Fruit fly (Drosophila melanogaster): ENCODE measurements around the gene CG14805.
A peak's percentile ranks its signal among the peaks of the same experiment; 100 is the strongest.

The CG14805 gene

dm6 chrX:1901605-1902136 is 24.6 kb downstream of the CG14805 start, which contains the start of gene Ldaf1:
Gene Ldaf1 (minus strand): TSS chrX:1901911.
- no peak for TF ChIP-seq CTCF (optimal IDR thresholded peaks at IDR 0.05)
- TF ChIP-seq CG8478 (optimal IDR thresholded peaks at IDR 0.05): no peak

DNA sequence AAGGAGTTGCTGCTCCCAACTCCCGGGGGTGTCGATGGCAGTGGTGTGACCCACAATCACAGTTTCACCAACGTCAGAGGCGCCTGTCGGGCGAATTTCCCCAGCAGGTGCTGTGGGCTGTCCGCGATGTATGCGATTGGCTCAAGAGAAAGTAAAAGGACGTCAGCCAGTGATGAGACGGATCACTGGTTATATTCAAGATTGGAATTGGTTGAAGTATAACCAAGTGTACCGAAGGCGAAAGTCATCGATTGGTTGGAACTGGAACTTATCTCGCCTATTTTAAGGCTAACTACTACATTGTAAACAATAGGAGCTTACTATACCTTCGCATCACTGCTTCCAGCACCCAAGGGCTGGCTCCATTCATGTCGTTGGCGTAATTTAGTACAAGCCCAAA is 26.0 kb downstream of the CG14805 start, which contains the start of gene CG32801:
Gene CG32801 (minus strand): TSS at position 101 of the 400 bp plus-strand sequence.
- TF ChIP-seq CTCF (optimal IDR thresholded peaks at IDR 0.05): no peak
- no peak for TF ChIP-seq CG8478 (optimal IDR thresholded peaks at IDR 0.05)

dm6 chrX:1903968-1904367 is 26.9 kb downstream of the CG14805 start:
- no peak for TF ChIP-seq CG8478 (optimal IDR thresholded peaks at IDR 0.05)
- TF ChIP-seq CTCF (optimal IDR thresholded peaks at IDR 0.05): no peak

dm6 chrX:1907727-1908264 is 30.7 kb downstream of the CG14805 start, which contains the start of gene mip130:
Gene mip130 (plus strand): TSS chrX:1908239.
- TF ChIP-seq CG8478 (optimal IDR thresholded peaks at IDR 0.05) (no peak), CTCF (optimal IDR thresholded peaks at IDR 0.05) (no peak)

- TF ChIP-seq CTCF (optimal IDR thresholded peaks at IDR 0.05) (no peak), CG8478 (optimal IDR thresholded peaks at IDR 0.05) (no peak)
These were observed 31.6 kb downstream of the CG14805 start, which contains the start of the genes Edem1 and Rbcn-3B for dm6 chrX:1908757-1909156. Gene Edem1 (minus strand): TSS chrX:1908827. Gene Rbcn-3B (plus strand): TSS chrX:1908920.

DNA sequence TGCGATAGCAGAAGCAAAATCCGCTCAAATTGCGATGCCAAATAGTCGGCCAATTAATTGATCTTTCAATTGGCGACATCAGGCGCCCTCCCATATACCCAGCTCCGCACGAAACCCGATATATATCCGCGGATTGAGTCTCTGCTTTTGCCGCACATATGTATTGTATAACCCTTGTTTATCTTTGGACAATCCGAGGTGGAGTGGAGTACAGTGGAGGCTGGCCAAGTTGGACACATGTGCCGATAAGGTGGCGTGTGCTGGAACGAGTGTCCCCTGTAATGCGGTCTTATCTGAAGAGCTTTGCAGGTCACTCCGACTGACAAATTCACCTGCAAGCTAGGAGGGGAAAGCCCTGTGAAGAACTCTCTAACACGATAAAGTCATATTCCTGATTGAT is 32.4 kb downstream of the CG14805 start:
- no peak for TF ChIP-seq CTCF (optimal IDR thresholded peaks at IDR 0.05)
- TF ChIP-seq CG8478 (optimal IDR thresholded peaks at IDR 0.05): no peak

- TF ChIP-seq CG8478 (optimal IDR thresholded peaks at IDR 0.05): no peak
- peak; percentile 46 to 53 for TF ChIP-seq CTCF (optimal IDR thresholded peaks at IDR 0.05)
These were observed 45.8 kb downstream of the CG14805 start, which contains the start of the genes eIF2Bepsilon and Ocrl for dm6 chrX:1922765-1923501. Gene eIF2Bepsilon (minus strand): TSS chrX:1922874. Gene Ocrl (plus strand): TSS chrX:1922981.

DNA sequence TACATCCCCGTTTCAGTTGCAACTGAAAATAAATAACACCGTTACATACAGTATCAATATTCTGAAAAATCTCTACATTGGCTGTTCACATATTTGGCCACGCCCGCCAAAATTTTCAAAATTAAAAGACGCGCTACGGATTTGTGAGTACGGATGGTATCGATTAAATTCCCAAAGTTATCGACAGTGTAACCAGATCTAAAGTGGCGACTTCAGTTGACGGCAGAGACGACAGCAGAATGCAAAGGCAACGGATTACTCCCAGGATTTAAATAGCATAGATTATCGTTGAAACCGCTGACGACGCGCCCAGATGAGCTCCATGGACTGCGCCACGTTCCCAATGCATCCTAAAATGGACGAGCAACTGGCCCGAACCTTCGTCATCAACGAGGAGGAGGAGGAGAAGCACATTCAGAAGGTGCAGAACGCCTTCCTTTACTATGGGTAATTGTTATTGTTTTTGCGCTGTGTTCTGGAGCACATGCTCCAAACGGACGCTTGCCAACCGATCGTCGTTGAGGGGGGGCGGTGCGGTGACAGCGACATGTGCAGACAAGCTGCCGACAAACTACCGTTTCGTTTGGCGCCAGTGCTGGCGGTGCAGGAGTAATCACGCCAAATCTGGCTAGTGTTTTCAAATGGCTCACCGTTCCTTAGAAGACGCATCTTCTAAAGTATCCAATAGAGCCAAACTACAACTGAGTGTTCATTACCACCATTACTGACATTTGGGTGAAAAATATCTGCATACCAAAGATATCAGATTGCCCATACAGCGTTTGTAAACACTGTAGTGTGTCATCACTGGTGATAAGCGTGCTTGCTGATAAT is 50.6 kb downstream of the CG14805 start, which contains the start of gene CG11596:
Gene CG11596 (plus strand): TSS at position 211 of the 834 bp plus-strand sequence.
- TF ChIP-seq CTCF (optimal IDR thresholded peaks at IDR 0.05) (no peak), CG8478 (optimal IDR thresholded peaks at IDR 0.05) (no peak)
